Worm (Caenorhabditis elegans): ENCODE measurements around the gene fbxa-202.

DNA sequence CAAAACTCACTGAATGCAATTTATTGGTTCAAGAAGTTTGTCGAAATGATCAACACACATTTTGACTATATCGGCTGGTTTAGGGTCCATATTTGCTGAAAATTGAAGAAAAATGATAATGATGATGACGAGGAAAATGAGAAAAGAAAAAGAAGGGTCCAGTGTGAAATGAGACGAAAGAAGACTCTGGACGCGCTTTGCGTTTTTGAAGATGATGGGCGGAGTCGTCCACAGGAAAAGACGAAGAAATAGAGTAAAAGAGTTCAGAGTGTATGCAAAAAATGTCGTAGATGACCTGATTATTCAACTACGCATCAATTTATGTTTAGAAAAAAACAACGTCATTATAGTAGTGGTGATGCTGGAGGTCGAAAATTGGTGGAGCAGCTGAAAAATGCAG is 47.8 kb downstream of the fbxa-202 start, which contains the start of gene F13H6.5:
- TF ChIP-seq mes-4 (tag; optimal IDR thresholded peaks at IDR 0.05) (no peak), madf-3 (GFP tag; IDR thresholded peaks at IDR 0.05) (no peak), ets-4 (GFP tag; optimal IDR thresholded peaks at IDR 0.05) (no peak), F52B5.7 (tag; optimal IDR thresholded peaks at IDR 0.05) (no peak), pha-4 (tag; optimal IDR thresholded peaks at IDR 0.05) (no peak), athp-1 (tag; optimal IDR thresholded peaks at IDR 0.05) (no peak), zfh-2 (GFP tag; conservative IDR thresholded peaks at IDR 0.05) (no peak), F39B2.1 (GFP tag; IDR thresholded peaks at IDR 0.05) (no peak), dox-1 (GFP tag; IDR thresholded peaks at IDR 0.05) (no peak), F49E8.2 (tag; optimal IDR thresholded peaks at IDR 0.05; ENCODE audit: insufficient read depth) (no peak)
